Worm (Caenorhabditis elegans) whole organism, mixed stage, embryonic: Measurements from ENCODE around the gene pacs-1.

Experiments used
- M03D4.4 ChIP-seq: sonication (generic microtip); optimal IDR thresholded peaks from 2 replicates; lab custom pipeline; 2017; ENCODE audit warnings: mild to moderate bottlenecking, missing genetic modification characterization, missing compliant biosample characterization
- bed-3 ChIP-seq: fragments of 200-800 bp; sonication (Bioruptor generic); optimal IDR thresholded peaks from 3 replicates; lab custom pipeline; 2018; ENCODE audit warnings: mild to moderate bottlenecking, missing genetic modification characterization, moderate library complexity, missing compliant biosample characterization
- blmp-1 ChIP-seq: fragments of 150-350 bp; optimal IDR thresholded peaks from 2 replicates; lab custom pipeline; 2014; ENCODE audit warnings: missing biosample characterization, missing genetic modification characterization
- ceh-43 ChIP-seq: fragments of 200-800 bp; sonication (Bioruptor generic); optimal IDR thresholded peaks from 2 replicates; lab custom pipeline; 2018; ENCODE audit warnings: mild to moderate bottlenecking, missing genetic modification characterization, moderate library complexity, missing compliant biosample characterization
- ceh-83 ChIP-seq: fragments of 200-800 bp; sonication (Bioruptor generic); optimal IDR thresholded peaks from 2 replicates; lab custom pipeline; 2018; ENCODE audit warnings: mild to moderate bottlenecking, missing genetic modification characterization, missing compliant biosample characterization
- ces-1 ChIP-seq: fragments of 150-350 bp; optimal IDR thresholded peaks from 2 replicates; lab custom pipeline; 2014; ENCODE audit warnings: missing biosample characterization, missing genetic modification reagents, missing genetic modification characterization
- cnd-1 ChIP-seq: fragments of 200-800 bp; sonication (Bioruptor generic); optimal IDR thresholded peaks from 2 replicates; lab custom pipeline; 2018; ENCODE audit warnings: mild to moderate bottlenecking, missing genetic modification characterization, missing compliant biosample characterization
- elt-1 ChIP-seq: sonication (generic microtip); optimal IDR thresholded peaks from 2 replicates; lab custom pipeline; 2017; ENCODE audit warnings: missing genetic modification characterization, mild to moderate bottlenecking, missing compliant biosample characterization, antibody characterized with exemption, moderate library complexity, borderline replicate concordance; ENCODE audit not compliant: insufficient read depth
- flh-1 ChIP-seq: fragments of 200-800 bp; sonication (Bioruptor generic); optimal IDR thresholded peaks from 2 replicates; lab custom pipeline; 2018; ENCODE audit warnings: mild to moderate bottlenecking, missing genetic modification characterization, moderate library complexity, missing compliant biosample characterization
- ham-2 ChIP-seq: fragments of 200-800 bp; sonication (Bioruptor generic); optimal IDR thresholded peaks from 2 replicates; lab custom pipeline; 2018; ENCODE audit warnings: mild to moderate bottlenecking, missing genetic modification characterization, missing compliant biosample characterization
- hlh-1 ChIP-seq: fragments of 150-350 bp; optimal IDR thresholded peaks from 2 replicates; lab custom pipeline; 2014; ENCODE audit warnings: missing biosample characterization, missing genetic modification reagents, missing genetic modification characterization
- lin-13 ChIP-seq: fragments of 150-350 bp; optimal IDR thresholded peaks from 2 replicates; lab custom pipeline; 2014; ENCODE audit warnings: missing biosample characterization, missing genetic modification characterization
- lin-32 ChIP-seq: fragments of 200-800 bp; sonication (Bioruptor generic); optimal IDR thresholded peaks from 2 replicates; lab custom pipeline; 2018; ENCODE audit warnings: mild to moderate bottlenecking, missing genetic modification characterization, missing compliant biosample characterization
- lsy-2 ChIP-seq: fragments of 150-350 bp; optimal IDR thresholded peaks from 2 replicates; lab custom pipeline; 2014; ENCODE audit warnings: missing biosample characterization, missing genetic modification characterization
- mab-5 ChIP-seq: fragments of 150-350 bp; optimal IDR thresholded peaks from 2 replicates; lab custom pipeline; 2014; ENCODE audit warnings: missing biosample characterization, missing genetic modification characterization
- mep-1 ChIP-seq: fragments of 150-350 bp; optimal IDR thresholded peaks from 2 replicates; lab custom pipeline; 2017; ENCODE audit warnings: missing biosample characterization, missing genetic modification reagents, missing genetic modification characterization, inconsistent platforms
- mls-2 ChIP-seq: sonication (generic microtip); optimal IDR thresholded peaks from 2 replicates; lab custom pipeline; 2016; ENCODE audit warnings: mild to moderate bottlenecking, missing genetic modification characterization, moderate library complexity, missing compliant biosample characterization
- nhr-12 ChIP-seq: fragments of 150-350 bp; optimal IDR thresholded peaks from 2 replicates; lab custom pipeline; 2014; ENCODE audit warnings: missing biosample characterization, missing genetic modification characterization
- nhr-2 ChIP-seq: fragments of 150-350 bp; optimal IDR thresholded peaks from 2 replicates; lab custom pipeline; 2014; ENCODE audit warnings: missing biosample characterization, missing genetic modification characterization
- nhr-28 ChIP-seq: fragments of 150-350 bp; optimal IDR thresholded peaks from 2 replicates; lab custom pipeline; 2014; ENCODE audit warnings: missing biosample characterization, missing genetic modification characterization
- nhr-76 ChIP-seq: sonication (generic microtip); optimal IDR thresholded peaks from 2 replicates; lab custom pipeline; 2017; ENCODE audit warnings: missing biosample characterization, missing genetic modification characterization
- pha-4 ChIP-seq: fragments of 150-350 bp; optimal IDR thresholded peaks from 2 replicates; lab custom pipeline; 2018; ENCODE audit warnings: missing biosample characterization, missing genetic modification reagents, missing genetic modification characterization
- sem-2 ChIP-seq: fragments of 200-800 bp; sonication (Bioruptor generic); optimal IDR thresholded peaks from 2 replicates; lab custom pipeline; 2018; ENCODE audit warnings: mild to moderate bottlenecking, missing genetic modification characterization, missing compliant biosample characterization
- snpc-4 ChIP-seq: fragments of 150-350 bp; optimal IDR thresholded peaks from 2 replicates; lab custom pipeline; 2014; ENCODE audit warnings: missing biosample characterization, missing genetic modification characterization
- sptf-1 ChIP-seq: sonication (generic microtip); optimal IDR thresholded peaks from 2 replicates; lab custom pipeline; 2017; ENCODE audit warnings: mild to moderate bottlenecking, missing genetic modification characterization, moderate library complexity, missing compliant biosample characterization
- tbx-8 ChIP-seq: fragments of 200-800 bp; sonication (Bioruptor generic); optimal IDR thresholded peaks from 2 replicates; lab custom pipeline; 2018; ENCODE audit warnings: mild to moderate bottlenecking, missing genetic modification characterization, moderate library complexity, missing compliant biosample characterization
- unc-120 ChIP-seq: sonication (generic microtip); optimal IDR thresholded peaks from 2 replicates; lab custom pipeline; 2017; ENCODE audit warnings: missing genetic modification characterization, missing compliant biosample characterization; ENCODE audit not compliant: poor library complexity, severe bottlenecking
- unc-39 ChIP-seq: fragments of 150-350 bp; optimal IDR thresholded peaks from 2 replicates; lab custom pipeline; 2014; ENCODE audit warnings: missing biosample characterization, missing genetic modification characterization
- unc-62 ChIP-seq: fragments of 150-350 bp; optimal IDR thresholded peaks from 2 replicates; lab custom pipeline; 2014; ENCODE audit warnings: missing biosample characterization, missing genetic modification reagents, missing genetic modification characterization
- zip-8 ChIP-seq: fragments of 150-350 bp; optimal IDR thresholded peaks from 2 replicates; lab custom pipeline; 2014; ENCODE audit warnings: missing biosample characterization, missing genetic modification characterization

The pacs-1 gene

ce11 chrV:9257467-9257866 is 40.4 kb upstream of the pacs-1 start, which contains the start of gene F07C3.16:
Gene F07C3.16 (minus strand): TSS chrV:9257567.
- TF ChIP-seq elt-1 (no peak), lin-13 (tag; lab: Kevin White, UChicago) (no peak), M03D4.4 (tag; lab: Kevin White, UChicago) (no peak), nhr-2 (no peak), tbx-8 (GFP tag; lab: Kevin White, UChicago) (no peak), snpc-4 (tag; lab: Kevin White, UChicago) (no peak), ceh-43 (GFP tag; lab: Kevin White, UChicago) (no peak), mab-5 (no peak)

ce11 chrV:9255480-9255879 is 38.4 kb upstream of the pacs-1 start:
- TF ChIP-seq nhr-76 (tag; lab: Kevin White, UChicago): no peak
- TF ChIP-seq ceh-43 (GFP tag; lab: Kevin White, UChicago): no peak
- TF ChIP-seq ces-1 (GFP tag; lab: Kevin White, UChicago): no peak
- no peak for TF ChIP-seq cnd-1
- no peak for TF ChIP-seq M03D4.4 (tag; lab: Kevin White, UChicago)
- no peak for TF ChIP-seq ham-2 (GFP tag; lab: Kevin White, UChicago)

ce11 chrV:9254012-9254696 is 37.1 kb upstream of the pacs-1 start, which contains the start of gene F07C3.9:
Gene F07C3.9 (minus strand): TSS chrV:9254646.
- TF ChIP-seq cnd-1: no peak
- TF ChIP-seq zip-8 (tag; lab: Kevin White, UChicago): no peak
- TF ChIP-seq ceh-83 (GFP tag; lab: Kevin White, UChicago): no peak
- no peak for TF ChIP-seq unc-62 (GFP tag; lab: Kevin White, UChicago)
- TF ChIP-seq ham-2 (GFP tag; lab: Kevin White, UChicago): no peak

DNA sequence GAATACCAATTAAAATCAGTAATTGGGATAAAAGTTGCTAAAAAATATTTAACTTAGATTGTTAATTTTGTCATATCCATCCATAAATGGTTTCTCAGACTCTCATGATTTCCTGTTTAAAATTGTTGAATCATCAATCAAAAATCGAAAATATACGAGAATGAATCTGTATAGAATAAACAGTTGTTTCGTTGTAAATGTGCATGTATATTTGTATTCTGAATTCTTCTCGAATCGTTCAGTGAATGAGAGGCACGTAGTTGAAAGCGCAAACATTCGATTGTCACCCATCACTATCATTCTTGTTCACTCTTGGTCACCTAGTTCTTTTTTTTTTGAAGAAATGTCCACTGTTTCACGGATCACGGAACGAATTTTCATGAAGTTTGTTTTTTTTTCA is 32.9 kb upstream of the pacs-1 start, which contains the start of gene ptd-2:
ptd-2 (plus strand) TSS at position 301 of the 400 bp plus-strand sequence.
- TF ChIP-seq flh-1 (GFP tag; lab: Kevin White, UChicago) (no peak), nhr-28 (tag; lab: Kevin White, UChicago) (no peak), tbx-8 (GFP tag; lab: Kevin White, UChicago) (no peak), lsy-2 (tag; lab: Kevin White, UChicago) (no peak), unc-62 (GFP tag; lab: Kevin White, UChicago) (no peak), sptf-1 (tag; lab: Kevin White, UChicago) (no peak), mab-5 (no peak), nhr-12 (tag; lab: Kevin White, UChicago) (no peak), mep-1 (tag; lab: Kevin White, UChicago) (no peak), elt-1 (no peak), ham-2 (GFP tag; lab: Kevin White, UChicago) (no peak), bed-3 (no peak), pha-4 (no peak), ceh-43 (GFP tag; lab: Kevin White, UChicago) (no peak), nhr-76 (tag; lab: Kevin White, UChicago) (no peak), blmp-1 (tag; lab: Kevin White, UChicago) (no peak), hlh-1 (no peak), snpc-4 (tag; lab: Kevin White, UChicago) (no peak), sem-2 (GFP tag; lab: Kevin White, UChicago) (no peak), unc-39 (tag; lab: Kevin White, UChicago) (no peak)

- TF ChIP-seq ceh-43 (GFP tag; lab: Kevin White, UChicago) (no peak), ces-1 (GFP tag; lab: Kevin White, UChicago) (no peak), nhr-28 (tag; lab: Kevin White, UChicago) (no peak), sptf-1 (tag; lab: Kevin White, UChicago) (no peak), lin-32 (no peak), unc-120 (tag; lab: Kevin White, UChicago) (no peak), mls-2 (tag; lab: Kevin White, UChicago) (no peak), tbx-8 (GFP tag; lab: Kevin White, UChicago) (no peak), lsy-2 (tag; lab: Kevin White, UChicago) (no peak), unc-62 (GFP tag; lab: Kevin White, UChicago) (no peak)
- TF ChIP-seq, all 35 proteins: peak for 0
Measured at ce11 chrV:9249206-9249605, 32.1 kb upstream of the pacs-1 start, which contains the start of gene str-94. Gene str-94 (minus strand): TSS chrV:9249306.
